Worm (Caenorhabditis elegans) whole organism, midembryonic: Measurements from ENCODE around the gene D1086.17.
A peak's percentile ranks its signal among the peaks of the same experiment; 100 is the strongest.

Experiments used
- T22C8.4 ChIP-seq: fragments of 200-800 bp; sonication (Bioruptor generic); IDR thresholded peaks from 2 replicates; pipeline ENCODE4 v1.3.6; 2022; ENCODE audit warnings: missing genetic modification characterization, missing compliant biosample characterization
- cog-1 ChIP-seq: sonication (generic microtip); optimal IDR thresholded peaks from 2 replicates; lab custom pipeline; 2016; ENCODE audit warnings: missing genetic modification characterization, missing compliant biosample characterization
- flt-1 ChIP-seq: fragments of 200-800 bp; sonication (Bioruptor generic); IDR thresholded peaks from 2 replicates; pipeline ENCODE4 v1.3.6; 2022; ENCODE audit warnings: missing genetic modification characterization, missing compliant biosample characterization
- klf-2 ChIP-seq: fragments of 200-800 bp; sonication (Bioruptor generic); conservative IDR thresholded peaks from 2 replicates; pipeline ENCODE4 v1.3.6; 2022; ENCODE audit warnings: missing genetic modification reagents, missing genetic modification characterization, missing compliant biosample characterization
- med-1 ChIP-seq: sonication (generic microtip); optimal IDR thresholded peaks from 2 replicates; lab custom pipeline; 2017; ENCODE audit warnings: missing genetic modification characterization, mild to moderate bottlenecking, missing compliant biosample characterization, antibody characterized with exemption, missing genetic modification reagents; ENCODE audit not compliant: insufficient read depth
- ref-1 ChIP-seq: fragments of 200-800 bp; sonication (Bioruptor generic); conservative IDR thresholded peaks from 2 replicates; pipeline ENCODE4 v1.3.6; 2022; ENCODE audit warnings: missing genetic modification reagents, missing genetic modification characterization, missing compliant biosample characterization
- tab-1 ChIP-seq: fragments of 200-800 bp; sonication (Bioruptor generic); IDR thresholded peaks from 2 replicates; pipeline ENCODE4 v1.3.6; 2022; ENCODE audit warnings: missing genetic modification characterization, missing compliant biosample characterization
- ztf-23 ChIP-seq: fragments of 200-800 bp; sonication (Bioruptor generic); IDR thresholded peaks from 2 replicates; pipeline ENCODE4 v1.3.6; 2022; ENCODE audit warnings: missing genetic modification reagents, missing genetic modification characterization, missing compliant biosample characterization
- ztf-29 ChIP-seq: fragments of 200-800 bp; sonication (Bioruptor generic); IDR thresholded peaks from 2 replicates; pipeline ENCODE4 v1.3.6; 2022; ENCODE audit warnings: missing genetic modification reagents, missing genetic modification characterization, missing compliant biosample characterization

Gene D1086.17

DNA sequence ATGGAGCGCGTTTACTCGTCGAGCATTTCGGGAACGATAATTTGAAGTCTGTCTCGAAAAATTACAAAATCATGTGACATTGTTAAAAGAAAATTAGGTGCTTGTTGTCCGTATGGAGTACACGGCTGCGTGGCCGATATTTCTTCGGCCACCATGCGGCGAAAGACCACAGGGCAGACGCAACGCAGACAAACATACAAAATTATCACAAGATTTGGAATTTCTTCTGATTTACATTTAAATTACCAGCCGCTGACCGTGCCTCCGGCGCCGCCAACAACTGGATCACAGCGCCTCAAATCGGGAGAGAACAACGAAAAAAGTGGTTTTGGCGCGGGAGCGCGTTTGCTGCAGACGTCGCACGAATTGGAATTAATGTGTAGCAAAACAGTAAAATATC lies 12.6 kb upstream of the D1086.17 start:
- TF ChIP-seq flt-1 (GFP tag; lab: Robert Waterston, UW) (peak; percentile 73; the same call in 1 of the 2 replicates), ztf-23 (GFP tag; lab: Robert Waterston, UW) (peak; percentile 82), ztf-29 (GFP tag; lab: Robert Waterston, UW) (peak; percentile 59; the same call in 1 of the 2 replicates), cog-1 (tag; lab: Kevin White, UChicago) (peak; percentile 74), T22C8.4 (peak; percentile 67), klf-2 (GFP tag; lab: Robert Waterston, UW) (peak; percentile 63; the same call in 1 of the 2 replicates)

DNA sequence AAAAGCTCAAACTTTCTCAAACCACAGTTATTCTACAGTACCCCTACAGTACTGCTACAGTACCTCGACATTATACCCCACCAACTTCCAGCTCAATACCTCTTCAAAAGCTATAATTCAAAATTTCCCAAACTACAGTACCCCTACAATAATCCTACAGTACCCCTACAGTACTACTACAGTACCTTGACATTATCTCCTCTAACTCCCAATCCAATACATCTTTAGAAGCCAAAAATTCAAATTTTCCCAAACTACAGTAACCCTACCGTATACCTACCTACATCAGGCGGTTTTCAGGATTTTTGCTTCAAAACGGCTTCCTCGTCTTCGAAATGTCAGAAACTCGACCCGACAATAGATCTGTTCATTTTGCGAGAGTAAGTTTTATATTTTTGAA lies 10.1 kb upstream of the D1086.17 start, which contains the start of gene F58D12.3:
Gene F58D12.3 (plus strand): TSS at position 301 of the 400 bp plus-strand sequence.
- no peak for TF ChIP-seq ztf-29 (GFP tag; lab: Robert Waterston, UW)
- no peak for TF ChIP-seq ztf-23 (GFP tag; lab: Robert Waterston, UW)
- no peak for TF ChIP-seq cog-1 (tag; lab: Kevin White, UChicago)
- no peak for TF ChIP-seq klf-2 (GFP tag; lab: Robert Waterston, UW)
- TF ChIP-seq ref-1 (GFP tag; lab: Robert Waterston, UW): no peak

- TF ChIP-seq cog-1 (tag; lab: Kevin White, UChicago) (no peak), ztf-23 (GFP tag; lab: Robert Waterston, UW) (no peak), T22C8.4 (no peak), tab-1 (GFP tag; lab: Robert Waterston, UW) (no peak), klf-2 (GFP tag; lab: Robert Waterston, UW) (no peak), ztf-29 (GFP tag; lab: Robert Waterston, UW) (no peak), med-1 (GFP tag; lab: Kevin White, UChicago) (no peak), flt-1 (GFP tag; lab: Robert Waterston, UW) (no peak), ref-1 (GFP tag; lab: Robert Waterston, UW) (no peak)
These were observed 3.7 kb upstream of the D1086.17 start for ce11 chrV:14063980-14064379.

DNA sequence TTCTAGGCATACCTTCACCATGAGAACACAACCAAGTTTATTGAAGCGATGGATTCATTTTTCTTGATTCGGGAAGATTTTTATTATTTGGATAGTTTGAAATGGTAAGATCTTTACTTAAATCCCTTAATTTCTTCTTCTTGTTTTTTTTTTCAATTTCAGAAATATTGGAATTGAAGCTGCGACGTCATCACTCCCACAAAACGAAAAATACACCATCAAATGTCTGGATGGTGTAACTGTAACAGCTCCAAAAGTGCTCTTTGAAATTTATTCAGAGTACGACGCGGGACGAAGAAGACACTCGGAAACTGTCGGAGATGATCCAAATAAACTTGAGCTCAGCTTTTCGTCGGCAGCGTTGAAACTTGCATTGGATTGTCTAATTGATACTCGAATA lies 3.2 kb upstream of the D1086.17 start, which contains the start of gene D1086.21:
Gene D1086.21 (plus strand): TSS at position 301 of the 400 bp plus-strand sequence.
- no peak for TF ChIP-seq T22C8.4
- no peak for TF ChIP-seq tab-1 (GFP tag; lab: Robert Waterston, UW)
- TF ChIP-seq ref-1 (GFP tag; lab: Robert Waterston, UW): no peak
- TF ChIP-seq ztf-29 (GFP tag; lab: Robert Waterston, UW): no peak
- TF ChIP-seq klf-2 (GFP tag; lab: Robert Waterston, UW): no peak

ce11 chrV:14069899-14070298 lies 2.2 kb downstream of the D1086.17 start:
- no peak for TF ChIP-seq ref-1 (GFP tag; lab: Robert Waterston, UW)
- no peak for TF ChIP-seq cog-1 (tag; lab: Kevin White, UChicago)
- TF ChIP-seq klf-2 (GFP tag; lab: Robert Waterston, UW): no peak
- no peak for TF ChIP-seq ztf-29 (GFP tag; lab: Robert Waterston, UW)
- no peak for TF ChIP-seq tab-1 (GFP tag; lab: Robert Waterston, UW)
- TF ChIP-seq med-1 (GFP tag; lab: Kevin White, UChicago): no peak

- TF ChIP-seq flt-1 (GFP tag; lab: Robert Waterston, UW) (no peak), klf-2 (GFP tag; lab: Robert Waterston, UW) (no peak)
These were observed 6.5 kb downstream of the D1086.17 start, which contains the start of gene D1086.11 for ce11 chrV:14074160-14074559. D1086.11 (plus strand) TSS chrV:14074460.

DNA sequence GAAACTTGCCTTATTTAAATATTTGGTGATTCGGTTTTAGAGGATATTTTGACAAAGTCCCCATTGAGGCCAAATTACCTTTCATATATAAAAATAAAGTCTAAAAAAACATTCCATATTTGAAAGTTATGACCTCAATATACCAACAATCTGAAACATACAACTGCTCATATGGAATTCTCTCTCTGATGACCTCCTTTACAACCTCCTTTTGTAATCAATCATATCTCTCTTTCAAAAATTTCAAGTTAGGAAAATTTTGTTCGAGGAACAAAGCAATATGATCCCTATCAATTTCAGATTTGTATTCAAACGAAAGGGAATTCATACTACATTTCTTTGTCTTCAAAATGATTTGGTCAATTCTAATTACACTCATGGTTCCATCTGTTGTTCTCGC lies 11.8 kb downstream of the D1086.17 start, which contains the start of gene D1086.6:
Gene D1086.6 (plus strand): TSS at position 301 of the 400 bp plus-strand sequence.
- no peak for TF ChIP-seq ref-1 (GFP tag; lab: Robert Waterston, UW)
- TF ChIP-seq T22C8.4: no peak
- TF ChIP-seq cog-1 (tag; lab: Kevin White, UChicago): no peak
- no peak for TF ChIP-seq tab-1 (GFP tag; lab: Robert Waterston, UW)
- TF ChIP-seq klf-2 (GFP tag; lab: Robert Waterston, UW): no peak
- TF ChIP-seq ztf-23 (GFP tag; lab: Robert Waterston, UW): no peak
- TF ChIP-seq flt-1 (GFP tag; lab: Robert Waterston, UW): no peak
- TF ChIP-seq med-1 (GFP tag; lab: Kevin White, UChicago): no peak
- TF ChIP-seq ztf-29 (GFP tag; lab: Robert Waterston, UW): no peak

DNA sequence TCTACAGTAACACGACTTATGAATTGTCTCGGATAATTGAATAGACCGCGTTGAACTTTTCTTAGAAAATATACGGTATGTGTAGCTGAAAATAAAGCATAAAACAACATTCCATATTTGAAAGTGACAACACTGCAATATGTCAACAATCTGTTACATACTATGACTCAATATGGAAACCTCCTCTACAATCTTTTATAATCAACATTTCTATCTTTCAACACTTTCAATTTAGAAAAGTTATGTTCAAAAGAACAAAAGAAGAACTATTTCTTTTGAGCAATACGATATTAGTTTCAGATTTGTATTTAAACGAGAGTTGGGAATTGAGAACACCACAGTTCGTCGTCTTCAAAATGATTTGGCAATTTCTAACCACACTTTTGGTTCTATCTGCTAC lies 14.8 kb downstream of the D1086.17 start, which contains the start of gene D1086.10:
Gene D1086.10 (plus strand): TSS at position 301 of the 400 bp plus-strand sequence.
- TF ChIP-seq ztf-23 (GFP tag; lab: Robert Waterston, UW): no peak
- TF ChIP-seq klf-2 (GFP tag; lab: Robert Waterston, UW): no peak
- TF ChIP-seq T22C8.4: no peak
- no peak for TF ChIP-seq tab-1 (GFP tag; lab: Robert Waterston, UW)
- TF ChIP-seq ref-1 (GFP tag; lab: Robert Waterston, UW): no peak
- TF ChIP-seq cog-1 (tag; lab: Kevin White, UChicago): no peak
- TF ChIP-seq flt-1 (GFP tag; lab: Robert Waterston, UW): no peak
- TF ChIP-seq med-1 (GFP tag; lab: Kevin White, UChicago): no peak
- TF ChIP-seq ztf-29 (GFP tag; lab: Robert Waterston, UW): no peak

DNA sequence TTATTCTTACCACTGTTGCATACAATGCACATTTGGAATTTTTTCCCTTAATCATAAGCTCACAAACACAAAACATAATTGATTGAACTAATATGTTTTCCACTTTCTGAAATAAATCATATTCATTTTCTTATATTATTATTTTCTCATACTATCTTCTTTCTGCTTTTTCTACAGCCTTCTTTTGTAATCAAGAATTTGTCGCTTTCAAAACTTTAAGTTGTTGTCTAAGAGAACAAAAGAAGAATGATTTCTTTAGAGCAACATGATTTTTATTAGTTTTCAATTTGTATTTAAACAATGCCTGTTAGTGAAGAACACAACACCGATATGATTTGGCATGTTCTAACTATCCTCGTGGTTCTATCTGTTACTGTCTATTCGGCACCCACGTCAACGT lies 16.3 kb downstream of the D1086.17 start, which contains the start of gene D1086.7:
Gene D1086.7 (plus strand): TSS at position 301 of the 400 bp plus-strand sequence.
- TF ChIP-seq cog-1 (tag; lab: Kevin White, UChicago) (no peak), ztf-23 (GFP tag; lab: Robert Waterston, UW) (no peak), flt-1 (GFP tag; lab: Robert Waterston, UW) (no peak), klf-2 (GFP tag; lab: Robert Waterston, UW) (no peak), tab-1 (GFP tag; lab: Robert Waterston, UW) (no peak)

- TF ChIP-seq ztf-23 (GFP tag; lab: Robert Waterston, UW): no peak
- TF ChIP-seq ztf-29 (GFP tag; lab: Robert Waterston, UW): no peak
These were observed 17.9 kb downstream of the D1086.17 start, which contains the start of gene D1086.18 for ce11 chrV:14085589-14085988. D1086.18 (plus strand) TSS chrV:14085889.
